Fruit fly (Drosophila melanogaster) Kc167 (cell line): ENCODE measurements around the gene CG31467.

ENCODE experiments used
- h ChIP-seq: fragments of >200 bp; optimal IDR thresholded peaks from 3 replicates; lab custom pipeline; 2018; ENCODE audit warnings: missing external identifiers
- insv ChIP-seq: fragments of >200 bp; optimal IDR thresholded peaks from 3 replicates; lab custom pipeline; 2018; ENCODE audit warnings: missing external identifiers

dm6 chr3R:10687312-10687711, 19.4 kb downstream of the CG31467 start:
- no peak for TF ChIP-seq insv (lab: Kevin White, UChicago)
- TF ChIP-seq h (lab: Kevin White, UChicago), result no peak
